Worm (Caenorhabditis elegans) whole organism, L4/young adult: ENCODE results near the gene twk-9.

Source experiments
- W03F9.2 ChIP-seq: fragments of 150-350 bp; optimal IDR thresholded peaks from 2 replicates; lab custom pipeline; 2014; ENCODE audit warnings: missing biosample characterization, missing genetic modification characterization
- him-1 ChIP-seq: sonication (generic microtip); optimal IDR thresholded peaks from 2 replicates; lab custom pipeline; 2016; ENCODE audit warnings: missing genotype, missing genetic modification reagents, missing genetic modification characterization, missing compliant biosample characterization

ce11 chrIV:9676535-9676934 is 16.4 kb upstream of the twk-9 start:
- TF ChIP-seq him-1 (tag; lab: Kevin White, UChicago) (no peak), W03F9.2 (tag; lab: Kevin White, UChicago) (no peak)
